In the genomic region with DNA sequence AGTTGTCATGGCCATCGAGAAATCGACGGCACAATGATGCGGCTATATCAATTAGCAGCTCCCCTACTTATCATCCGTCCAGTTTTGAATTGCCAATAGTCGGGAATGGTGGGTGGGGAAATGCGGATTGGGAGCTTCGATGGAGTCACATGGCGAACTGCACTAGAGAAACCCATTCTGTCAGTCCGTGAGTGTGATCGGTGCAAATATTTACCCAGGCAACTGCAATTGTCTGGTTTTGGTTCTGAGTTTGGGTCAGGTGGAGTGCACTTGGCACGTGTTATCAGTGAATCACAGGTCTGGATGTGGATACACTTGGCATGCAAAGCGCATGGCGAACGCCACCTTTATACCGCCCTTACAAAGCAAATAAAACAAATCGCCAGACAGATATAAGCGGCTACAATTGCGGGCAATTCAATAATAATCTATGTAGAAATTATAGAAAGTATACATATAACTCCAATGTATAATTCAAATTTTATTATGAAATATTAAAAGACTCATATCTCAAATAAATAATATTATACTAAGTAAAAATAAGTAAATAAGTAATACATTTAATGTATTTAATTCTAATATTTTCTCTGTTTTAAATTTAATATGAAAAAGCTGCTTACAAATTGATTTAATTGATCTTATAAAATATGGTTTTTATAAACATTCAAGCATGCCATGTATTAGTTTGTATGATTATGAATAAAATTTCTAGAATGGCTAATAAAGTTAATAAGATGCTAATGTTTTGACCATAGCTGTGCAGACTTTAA, we compare ENCODE assay signal across 5 fruit fly cellular contexts.
TF ChIP-seq lines count a peak whose summit lies in the region.

No protein-coding gene starts in this region.

- no peak for TF ChIP-seq CTCF in whole organism, embryonic (GFP tag; optimal IDR thresholded peaks at IDR 0.05; lab: Kevin White, UChicago)

TF ChIP-seq in whole organism, adult, 20 proteins besides CTCF, POLR2A, EP300 and RAD21 (continues in another document):
- no peak for TF ChIP-seq Crg-1 (GFP tag; optimal IDR thresholded peaks at IDR 0.05; lab: Kevin White, UChicago)
- TF ChIP-seq CG11617 (GFP tag; optimal IDR thresholded peaks at IDR 0.05; lab: Kevin White, UChicago) = peak; percentile 65
- TF ChIP-seq CG7045 (GFP tag; optimal IDR thresholded peaks at IDR 0.05; lab: Kevin White, UChicago) = peak; percentile 3
- peak; percentile 83 for TF ChIP-seq CG12768 (GFP tag; optimal IDR thresholded peaks at IDR 0.05; lab: Kevin White, UChicago)
- peak; percentile 76 for TF ChIP-seq CG14711 (tag; optimal IDR thresholded peaks at IDR 0.05; lab: Kevin White, UChicago)
- TF ChIP-seq bab1 (GFP tag; optimal IDR thresholded peaks at IDR 0.05; lab: Kevin White, UChicago) = peak; percentile 39
- peak; percentile 21 for TF ChIP-seq CG1620 (GFP tag; optimal IDR thresholded peaks at IDR 0.05; lab: Kevin White, UChicago)
- TF ChIP-seq cic (GFP tag; optimal IDR thresholded peaks at IDR 0.05; lab: Kevin White, UChicago) = peak; percentile 57
- TF ChIP-seq tj (GFP tag; optimal IDR thresholded peaks at IDR 0.05; lab: Kevin White, UChicago) = no peak
- TF ChIP-seq CG7101 (tag; optimal IDR thresholded peaks at IDR 0.05; lab: Kevin White, UChicago) = peak; percentile 82
- TF ChIP-seq toe (GFP tag; optimal IDR thresholded peaks at IDR 0.05; lab: Kevin White, UChicago) = no peak
- TF ChIP-seq Hr96 (GFP tag; optimal IDR thresholded peaks at IDR 0.05; lab: Kevin White, UChicago) = no peak
- peak; percentile 79 for TF ChIP-seq kay (GFP tag; lab: Kevin White, UChicago; ENCODE audit: borderline replicate concordance)
- peak; percentile 87 for TF ChIP-seq CG33017 (tag; optimal IDR thresholded peaks at IDR 0.05; lab: Kevin White, UChicago)
- TF ChIP-seq Mnt (GFP tag; optimal IDR thresholded peaks at IDR 0.05; lab: Kevin White, UChicago) = peak; percentile 74
- peak; percentile 25 for TF ChIP-seq pad (GFP tag; optimal IDR thresholded peaks at IDR 0.05; lab: Kevin White, UChicago)

TF ChIP-seq in whole organism, embryonic, 481 proteins besides CTCF, POLR2A, EP300 and RAD21 (continues in another document):
- TF ChIP-seq Sry-δ (GFP tag; optimal IDR thresholded peaks at IDR 0.05; lab: Kevin White, UChicago) (no peak), CG8290 (GFP tag; optimal IDR thresholded peaks at IDR 0.05; lab: Kevin White, UChicago) (no peak), CG8290 (tag; optimal IDR thresholded peaks at IDR 0.05; lab: Kevin White, UChicago) (peak in 1 of 2 experiments; percentile 55), CG2678 (tag; optimal IDR thresholded peaks at IDR 0.05; lab: Kevin White, UChicago) (peak; percentile 76), CG9817 (tag; optimal IDR thresholded peaks at IDR 0.05; lab: Kevin White, UChicago) (no peak), CG8359 (GFP tag; optimal IDR thresholded peaks at IDR 0.05; lab: Kevin White, UChicago; ENCODE audit: borderline replicate concordance) (no peak), CG10979 (tag; optimal IDR thresholded peaks at IDR 0.05; lab: Kevin White, UChicago) (peak; percentile 21), Six4 (GFP tag; optimal IDR thresholded peaks at IDR 0.05; lab: Kevin White, UChicago) (no peak), Abd-B (GFP tag; optimal IDR thresholded peaks at IDR 0.05; lab: Kevin White, UChicago) (no peak), CG14667 (GFP tag; IDR thresholded peaks at IDR 0.05; lab: Robert Waterston, UW) (no peak), Side (GFP tag; optimal IDR thresholded peaks at IDR 0.05; lab: Kevin White, UChicago) (no peak), ERR (GFP tag; optimal IDR thresholded peaks at IDR 0.05; lab: Kevin White, UChicago) (no peak), Aef1 (GFP tag; IDR thresholded peaks at IDR 0.05; lab: Robert Waterston, UW) (no peak), E2f2 (GFP tag; IDR thresholded peaks at IDR 0.05; lab: Robert Waterston, UW) (peak; percentile 25; the same call in 1 of the 2 replicates), CG11695 (GFP tag; IDR thresholded peaks at IDR 0.05; lab: Robert Waterston, UW) (peak; percentile 26; the same call in 1 of the 3 replicates), Meics (GFP tag; optimal IDR thresholded peaks at IDR 0.05; lab: Kevin White, UChicago) (peak; percentile 39)

TF ChIP-seq in whole organism, prepupa, 60 proteins besides CTCF, POLR2A, EP300 and RAD21 (continues in another document):
- no peak for TF ChIP-seq Hr4 (GFP tag; optimal IDR thresholded peaks at IDR 0.05; lab: Kevin White, UChicago)
- TF ChIP-seq acj6 (GFP tag; optimal IDR thresholded peaks at IDR 0.05; lab: Kevin White, UChicago) = no peak
- TF ChIP-seq CG9139 (GFP tag; optimal IDR thresholded peaks at IDR 0.05; lab: Kevin White, UChicago) = peak; percentile 32
- TF ChIP-seq Ets21C (GFP tag; optimal IDR thresholded peaks at IDR 0.05; lab: Kevin White, UChicago) = no peak
- TF ChIP-seq Lpt (GFP tag; optimal IDR thresholded peaks at IDR 0.05; lab: Kevin White, UChicago) = no peak
- TF ChIP-seq CG6276 (GFP tag; optimal IDR thresholded peaks at IDR 0.05; lab: Kevin White, UChicago) = no peak
- TF ChIP-seq CG6163 (GFP tag; IDR thresholded peaks at IDR 0.05; lab: Robert Waterston, UW) = peak; percentile 40; the same call in 2 of the 3 replicates
- no peak for TF ChIP-seq CG10669 (GFP tag; optimal IDR thresholded peaks at IDR 0.05; lab: Kevin White, UChicago)
- TF ChIP-seq esn (GFP tag; optimal IDR thresholded peaks at IDR 0.05; lab: Kevin White, UChicago) = peak; percentile 6
- TF ChIP-seq CG11902 (GFP tag; optimal IDR thresholded peaks at IDR 0.05; lab: Kevin White, UChicago) = no peak
- TF ChIP-seq fkh (GFP tag; optimal IDR thresholded peaks at IDR 0.05; lab: Kevin White, UChicago) = peak; percentile 41
- no peak for TF ChIP-seq CG16779 (tag; optimal IDR thresholded peaks at IDR 0.05; lab: Kevin White, UChicago)
- TF ChIP-seq Smox (GFP tag; optimal IDR thresholded peaks at IDR 0.05; lab: Kevin White, UChicago) = no peak
- no peak for TF ChIP-seq lz (GFP tag; optimal IDR thresholded peaks at IDR 0.05; lab: Kevin White, UChicago)
- TF ChIP-seq salr (GFP tag; optimal IDR thresholded peaks at IDR 0.05; lab: Kevin White, UChicago) = no peak
- TF ChIP-seq cyc (GFP tag; optimal IDR thresholded peaks at IDR 0.05; lab: Kevin White, UChicago) = no peak
- no peak for TF ChIP-seq Eip75B (GFP tag; optimal IDR thresholded peaks at IDR 0.05; lab: Kevin White, UChicago)
- peak; percentile 0 for TF ChIP-seq CG6808 (GFP tag; optimal IDR thresholded peaks at IDR 0.05; lab: Kevin White, UChicago)

TF ChIP-seq in whole organism, pupa, 21 proteins besides CTCF, POLR2A, EP300 and RAD21 (continues in another document):
- 0 out of 2 replicates have a peak, but pooled peaks have one; percentile 8 for TF ChIP-seq Ets98B (GFP tag; IDR thresholded peaks at IDR 0.05; lab: Robert Waterston, UW)
- no peak for TF ChIP-seq CG32121 (GFP tag; IDR thresholded peaks at IDR 0.05; lab: Robert Waterston, UW)
- TF ChIP-seq CG13204 (GFP tag; optimal IDR thresholded peaks at IDR 0.05; lab: Kevin White, UChicago) = no peak
- peak; percentile 36 for TF ChIP-seq EcR (GFP tag; optimal IDR thresholded peaks at IDR 0.05; lab: Kevin White, UChicago)
- TF ChIP-seq Pif1A (GFP tag; optimal IDR thresholded peaks at IDR 0.05; lab: Kevin White, UChicago) = no peak
- 0 out of 3 replicates have a peak, but pooled peaks have one; percentile 26 for TF ChIP-seq CG4496 (GFP tag; IDR thresholded peaks at IDR 0.05; lab: Robert Waterston, UW)
- peak; percentile 24 for TF ChIP-seq gl (tag; optimal IDR thresholded peaks at IDR 0.05; lab: Kevin White, UChicago)
- no peak for TF ChIP-seq CG15710 (tag; optimal IDR thresholded peaks at IDR 0.05; lab: Kevin White, UChicago)
- TF ChIP-seq Pif1B (GFP tag; optimal IDR thresholded peaks at IDR 0.05; lab: Kevin White, UChicago) = no peak
- TF ChIP-seq CG14655 (GFP tag; optimal IDR thresholded peaks at IDR 0.05; lab: Kevin White, UChicago) = no peak
- no peak for TF ChIP-seq CG9948 (tag; optimal IDR thresholded peaks at IDR 0.05; lab: Kevin White, UChicago)
- no peak for TF ChIP-seq CG34367 (tag; optimal IDR thresholded peaks at IDR 0.05; lab: Kevin White, UChicago)
- TF ChIP-seq CG8159 (tag; optimal IDR thresholded peaks at IDR 0.05; lab: Kevin White, UChicago) = peak; percentile 3
- no peak for TF ChIP-seq Snoo (tag; optimal IDR thresholded peaks at IDR 0.05; lab: Kevin White, UChicago)
- TF ChIP-seq CG8301 (tag; optimal IDR thresholded peaks at IDR 0.05; lab: Kevin White, UChicago) = no peak
- TF ChIP-seq CG12605 (GFP tag; IDR thresholded peaks at IDR 0.05; lab: Robert Waterston, UW) = no peak
- TF ChIP-seq D1 (tag; optimal IDR thresholded peaks at IDR 0.05; lab: Kevin White, UChicago) = no peak
- TF ChIP-seq CG17806 (tag; optimal IDR thresholded peaks at IDR 0.05; lab: Kevin White, UChicago) = no peak
- TF ChIP-seq fd96Ca (GFP tag; IDR thresholded peaks at IDR 0.05; lab: Robert Waterston, UW) = peak; percentile 42; the same call in 2 of the 3 replicates

TF ChIP-seq in whole organism, wandering third instar larva, 38 proteins besides CTCF, POLR2A, EP300 and RAD21:
- TF ChIP-seq jim (GFP tag; optimal IDR thresholded peaks at IDR 0.05; lab: Kevin White, UChicago) = no peak
- TF ChIP-seq dsf (GFP tag; optimal IDR thresholded peaks at IDR 0.05; lab: Kevin White, UChicago; ENCODE audit: borderline replicate concordance) = no peak
- no peak for TF ChIP-seq Sp1 (GFP tag; optimal IDR thresholded peaks at IDR 0.05; lab: Kevin White, UChicago)
- peak in 1 of 2 experiments; percentile 45 for TF ChIP-seq foxo (GFP tag; optimal IDR thresholded peaks at IDR 0.05; lab: Kevin White, UChicago)
- no peak for TF ChIP-seq sv (GFP tag; optimal IDR thresholded peaks at IDR 0.05; lab: Kevin White, UChicago)
- TF ChIP-seq GATAd (GFP tag; optimal IDR thresholded peaks at IDR 0.05; lab: Kevin White, UChicago) = no peak
- no peak for TF ChIP-seq tai (GFP tag; optimal IDR thresholded peaks at IDR 0.05; lab: Kevin White, UChicago)
- TF ChIP-seq br (GFP tag; optimal IDR thresholded peaks at IDR 0.05; lab: Kevin White, UChicago) = peak; percentile 50
- peak; percentile 72 for TF ChIP-seq Hr83 (GFP tag; optimal IDR thresholded peaks at IDR 0.05; lab: Kevin White, UChicago; ENCODE audit: poor library complexity, severe bottlenecking)
- no peak for TF ChIP-seq pan (optimal IDR thresholded peaks at IDR 0.05; lab: Kevin White, UChicago)
- TF ChIP-seq usp (GFP tag; optimal IDR thresholded peaks at IDR 0.05; lab: Kevin White, UChicago) = no peak
- peak; percentile 11 for TF ChIP-seq OdsH (GFP tag; optimal IDR thresholded peaks at IDR 0.05; lab: Kevin White, UChicago)
- no peak for TF ChIP-seq CrebA (GFP tag; optimal IDR thresholded peaks at IDR 0.05; lab: Kevin White, UChicago; ENCODE audit: borderline replicate concordance)
- TF ChIP-seq lola (GFP tag; optimal IDR thresholded peaks at IDR 0.05; lab: Kevin White, UChicago) = no peak
- TF ChIP-seq Jra (GFP tag; optimal IDR thresholded peaks at IDR 0.05; lab: Kevin White, UChicago) = no peak
- TF ChIP-seq h (GFP tag; optimal IDR thresholded peaks at IDR 0.05; lab: Kevin White, UChicago) = peak; percentile 63
- TF ChIP-seq HLH106 (tag; optimal IDR thresholded peaks at IDR 0.05; lab: Kevin White, UChicago) = peak; percentile 11
- no peak for TF ChIP-seq Dfd (GFP tag; optimal IDR thresholded peaks at IDR 0.05; lab: Kevin White, UChicago)
- peak; percentile 33 for TF ChIP-seq rgr (GFP tag; optimal IDR thresholded peaks at IDR 0.05; lab: Kevin White, UChicago)
- TF ChIP-seq ey (GFP tag; optimal IDR thresholded peaks at IDR 0.05; lab: Kevin White, UChicago) = peak; percentile 25
